Fruit fly (Drosophila melanogaster): ENCODE measurements around the gene Dci.

Dci gene

DNA sequence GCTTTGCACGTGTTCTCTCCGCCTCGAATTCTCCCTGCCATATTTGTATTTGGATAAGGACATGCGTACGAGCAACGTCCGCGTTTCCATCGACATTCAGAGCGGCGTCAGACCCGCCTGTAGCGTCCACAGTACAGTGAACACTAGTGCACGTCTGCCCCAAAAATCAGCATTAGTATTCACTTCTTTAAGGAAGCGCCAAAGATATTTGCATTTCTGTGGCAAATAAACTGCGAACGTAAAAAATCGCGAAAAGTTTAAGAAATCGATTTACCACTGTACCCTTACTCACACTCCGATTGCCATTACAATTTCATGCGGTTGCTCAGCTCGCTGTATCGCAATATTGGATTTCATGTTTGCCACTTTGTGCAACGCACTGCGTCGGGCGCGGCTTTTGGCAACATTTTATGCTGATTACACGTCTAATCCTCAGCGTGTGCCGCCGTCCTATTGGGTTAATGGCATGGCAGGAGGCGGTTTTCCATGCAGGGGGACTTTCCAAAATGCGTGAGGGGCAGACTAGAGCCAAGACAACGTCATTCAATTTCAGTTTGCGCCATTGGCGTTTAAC lies 48.4 kb upstream of the Dci start (continued):
- TF ChIP-seq CG13775 (GFP tag; optimal IDR thresholded peaks at IDR 0.05) (peak; percentile 77), ac (GFP tag; optimal IDR thresholded peaks at IDR 0.05) (peak; percentile 31), E2f2 (GFP tag; IDR thresholded peaks at IDR 0.05) (peak; percentile 59; the same call in 1 of the 2 replicates), NK7.1 (GFP tag; optimal IDR thresholded peaks at IDR 0.05) (peak; percentile 67), CG3726 (GFP tag; IDR thresholded peaks at IDR 0.05) (peak; percentile 85), Mrtf (GFP tag; IDR thresholded peaks at IDR 0.05) (peak; percentile 89), lilli (GFP tag; optimal IDR thresholded peaks at IDR 0.05) (peak; percentile 91), br (optimal IDR thresholded peaks at IDR 0.05) (no peak), CG12942 (GFP tag; optimal IDR thresholded peaks at IDR 0.05) (peak; percentile 87), CG9727 (GFP tag; optimal IDR thresholded peaks at IDR 0.05) (peak; percentile 74), sqz (GFP tag; optimal IDR thresholded peaks at IDR 0.05) (peak; percentile 62), Stat92E (GFP tag; optimal IDR thresholded peaks at IDR 0.05) (no peak), CG17568 (GFP tag; optimal IDR thresholded peaks at IDR 0.05) (peak; percentile 72), bsh (GFP tag; optimal IDR thresholded peaks at IDR 0.05) (peak; percentile 77 to 91), CG10565 (GFP tag; optimal IDR thresholded peaks at IDR 0.05) (peak; percentile 59), nerfin-2 (GFP tag; IDR thresholded peaks at IDR 0.05; ENCODE audit: partially characterized antibody) (no peak; the same call in 1 of the 2 replicates), Dp (GFP tag; optimal IDR thresholded peaks at IDR 0.05) (no peak), CG9876 (GFP tag; optimal IDR thresholded peaks at IDR 0.05) (peak; percentile 77), CG12104 (GFP tag; optimal IDR thresholded peaks at IDR 0.05) (peak; percentile 37), tx (GFP tag; optimal IDR thresholded peaks at IDR 0.05) (peak; percentile 80), CG18619 (GFP tag; optimal IDR thresholded peaks at IDR 0.05) (peak; percentile 80), pan (optimal IDR thresholded peaks at IDR 0.05) (no peak), pan (GFP tag; optimal IDR thresholded peaks at IDR 0.05 in 1 of 2, IDR thresholded peaks at IDR 0.05 in 1 of 2) (peak in 1 of 2 experiments; percentile 92), Doc2 (GFP tag; IDR thresholded peaks at IDR 0.05) (0 out of 2 replicates have a peak, but pooled peaks have one; percentile 30), CG17612 (GFP tag; IDR thresholded peaks at IDR 0.05) (peak; percentile 69), CG11085 (GFP tag; IDR thresholded peaks at IDR 0.05) (peak; percentile 76), slou (GFP tag; optimal IDR thresholded peaks at IDR 0.05) (peak; percentile 54), CG11247 (GFP tag; IDR thresholded peaks at IDR 0.05) (peak; percentile 91), Meics (GFP tag; optimal IDR thresholded peaks at IDR 0.05) (peak; percentile 87), Neu2 (GFP tag; optimal IDR thresholded peaks at IDR 0.05; ENCODE audit: borderline replicate concordance) (no peak), org-1 (GFP tag; optimal IDR thresholded peaks at IDR 0.05) (peak; percentile 88), jing (GFP tag; optimal IDR thresholded peaks at IDR 0.05) (peak; percentile 88), Dbx (GFP tag; IDR thresholded peaks at IDR 0.05) (peak; percentile 91), HLH4C (GFP tag; IDR thresholded peaks at IDR 0.05; ENCODE audit: partially characterized antibody) (no peak), Bteb2 (GFP tag; optimal IDR thresholded peaks at IDR 0.05) (peak; percentile 67), dan (GFP tag; IDR thresholded peaks at IDR 0.05) (peak; percentile 80; the same call in 1 of the 2 replicates), CG17385 (GFP tag; optimal IDR thresholded peaks at IDR 0.05) (peak; percentile 85), C15 (GFP tag; IDR thresholded peaks at IDR 0.05) (peak; percentile 82), cwo (GFP tag; optimal IDR thresholded peaks at IDR 0.05) (peak; percentile 72), CG2120 (GFP tag; optimal IDR thresholded peaks at IDR 0.05) (peak; percentile 90), Max (GFP tag; optimal IDR thresholded peaks at IDR 0.05) (peak; percentile 77), lov (optimal IDR thresholded peaks at IDR 0.05) (no peak), lov (GFP tag; IDR thresholded peaks at IDR 0.05) (peak; percentile 93), CG6683 (GFP tag; optimal IDR thresholded peaks at IDR 0.05) (peak; percentile 75), CG7271 (tag; optimal IDR thresholded peaks at IDR 0.05) (no peak), CG12744 (GFP tag; optimal IDR thresholded peaks at IDR 0.05) (peak; percentile 75), ham (GFP tag; IDR thresholded peaks at IDR 0.05) (peak; percentile 74; the same call in 1 of the 2 replicates), vnd (GFP tag; IDR thresholded peaks at IDR 0.05; ENCODE audit: partially characterized antibody) (no peak), CG31224 (GFP tag; IDR thresholded peaks at IDR 0.05) (peak; percentile 80), Hr51 (GFP tag; optimal IDR thresholded peaks at IDR 0.05) (peak; percentile 86 to 87)

All from whole organism, embryonic.